Worm (Caenorhabditis elegans) whole organism, L2 larva: Measurements from ENCODE around the gene svh-11.
A peak's percentile ranks its signal among the peaks of the same experiment; 100 is the strongest.

Experiments
- egl-27 ChIP-seq: sonication (generic microtip); optimal IDR thresholded peaks from 3 replicates; lab custom pipeline; 2017; ENCODE audit warnings: missing biosample characterization, missing genetic modification reagents, missing genetic modification characterization
- elt-3 ChIP-seq: sonication (generic microtip); optimal IDR thresholded peaks from 2 replicates; lab custom pipeline; 2017; ENCODE audit warnings: missing biosample characterization, missing genetic modification characterization
- fos-1 ChIP-seq: fragments of 150-350 bp; optimal IDR thresholded peaks from 2 replicates; lab custom pipeline; 2014; ENCODE audit warnings: missing biosample characterization, missing genetic modification characterization
- lin-13 ChIP-seq: fragments of 150-350 bp; optimal IDR thresholded peaks from 2 replicates; lab custom pipeline; 2014; ENCODE audit warnings: missing biosample characterization, missing genetic modification reagents, missing genetic modification characterization
- mdl-1 ChIP-seq, 2 experiments: fragments of 150-350 bp in 1 of 2; sonication (generic microtip) in 1 of 2; optimal IDR thresholded peaks; 2 replicates each; lab custom pipeline; 2017; ENCODE audit warnings: missing biosample characterization in 2 of 2, missing genetic modification characterization in 2 of 2
- nhr-11 ChIP-seq: fragments of 150-350 bp; optimal IDR thresholded peaks from 2 replicates; lab custom pipeline; 2014; ENCODE audit warnings: missing biosample characterization, missing genetic modification characterization
- nhr-12 ChIP-seq: fragments of 150-350 bp; optimal IDR thresholded peaks from 2 replicates; lab custom pipeline; 2014; ENCODE audit warnings: missing biosample characterization, missing genetic modification characterization
- nhr-129 ChIP-seq: fragments of 150-350 bp; optimal IDR thresholded peaks from 2 replicates; lab custom pipeline; 2014; ENCODE audit warnings: missing biosample characterization, missing genetic modification characterization
- nhr-23 ChIP-seq: fragments of 150-350 bp; optimal IDR thresholded peaks from 2 replicates; lab custom pipeline; 2014; ENCODE audit warnings: missing biosample characterization, missing genetic modification reagents, missing genetic modification characterization
- nhr-25 ChIP-seq: fragments of 150-350 bp; sonication (generic microtip); optimal IDR thresholded peaks from 3 replicates; lab custom pipeline; 2014; ENCODE audit warnings: missing biosample characterization, missing genetic modification characterization
- nhr-77 ChIP-seq: fragments of 150-350 bp; optimal IDR thresholded peaks from 2 replicates; lab custom pipeline; 2014; ENCODE audit warnings: missing biosample characterization, missing genetic modification characterization
- peb-1 ChIP-seq: fragments of 150-350 bp; optimal IDR thresholded peaks from 2 replicates; lab custom pipeline; 2014; ENCODE audit warnings: missing biosample characterization, missing genetic modification characterization
- unc-39 ChIP-seq: fragments of 150-350 bp; optimal IDR thresholded peaks from 2 replicates; lab custom pipeline; 2014; ENCODE audit warnings: missing biosample characterization, missing genetic modification characterization
- zag-1 ChIP-seq: fragments of 150-350 bp; optimal IDR thresholded peaks from 2 replicates; lab custom pipeline; 2014; ENCODE audit warnings: missing biosample characterization, missing genetic modification characterization

- TF ChIP-seq nhr-12 (tag; lab: Kevin White, UChicago), result no peak
- TF ChIP-seq fos-1, result peak; percentile 18
- no peak for TF ChIP-seq elt-3 (tag; lab: Kevin White, UChicago)
- TF ChIP-seq nhr-77 (tag; lab: Kevin White, UChicago), result no peak
- no peak for TF ChIP-seq nhr-11 (tag; lab: Kevin White, UChicago)
- TF ChIP-seq zag-1 (tag; lab: Kevin White, UChicago), result no peak
- no peak for TF ChIP-seq lin-13 (GFP tag; lab: Kevin White, UChicago)
- TF ChIP-seq nhr-25 (tag; lab: Kevin White, UChicago), result no peak
- TF ChIP-seq unc-39 (tag; lab: Kevin White, UChicago), result no peak
- no peak for TF ChIP-seq peb-1
- TF ChIP-seq nhr-129, result peak; percentile 28
- no peak for TF ChIP-seq egl-27 (tag; lab: Kevin White, UChicago)
- no peak for TF ChIP-seq mdl-1 (tag; optimal IDR thresholded peaks at IDR 0.05; lab: Kevin White, UChicago)
- no peak for TF ChIP-seq nhr-23 (tag; lab: Kevin White, UChicago)
These were observed 52.8 kb downstream of the svh-11 start, which contains the start of gene nhr-182 for ce11 chrV:2259750-2260149.
